Fruit fly (Drosophila melanogaster) Kc167 (cell line): Measurements from ENCODE around the gene CG13676.

Experiments
- Sin3A ChIP-seq: fragments of >200 bp; optimal IDR thresholded peaks from 2 replicates; lab custom pipeline; 2018; ENCODE audit warnings: missing external identifiers
- h ChIP-seq: fragments of >200 bp; optimal IDR thresholded peaks from 3 replicates; lab custom pipeline; 2018; ENCODE audit warnings: missing external identifiers
- insv ChIP-seq: fragments of >200 bp; optimal IDR thresholded peaks from 3 replicates; lab custom pipeline; 2018; ENCODE audit warnings: missing external identifiers
- psq ChIP-seq: fragments of >200 bp; optimal IDR thresholded peaks from 2 replicates; lab custom pipeline; 2017; ENCODE audit warnings: missing external identifiers
- ttk ChIP-seq: sonication (Bioruptor generic); optimal IDR thresholded peaks from 2 replicates; lab custom pipeline; 2017; ENCODE audit warnings: missing external identifiers

dm6 chr3L:8121590-8121989 is 30.0 kb downstream of the CG13676 start, which contains the start of gene ldbr:
- TF ChIP-seq Sin3A (lab: Kevin White, UChicago) (no peak), insv (lab: Kevin White, UChicago) (no peak), psq (no peak), ttk (lab: Kevin White, UChicago) (no peak), h (lab: Kevin White, UChicago) (no peak)
